Fruit fly (Drosophila melanogaster) whole organism, pupa: ENCODE results near the gene MtnF.

Source experiments
- CG10348 ChIP-seq: fragments of 200-800 bp; sonication (Bioruptor generic); IDR thresholded peaks from 2 replicates; pipeline ENCODE4 v1.3.6; 2022; ENCODE audit warnings: missing biosample characterization, missing genetic modification characterization
- CG13204 ChIP-seq: fragments of 200-800 bp; sonication (Bioruptor generic); optimal IDR thresholded peaks from 2 replicates; lab custom pipeline; 2018; ENCODE audit warnings: missing biosample characterization, mild to moderate bottlenecking, missing genetic modification characterization, moderate library complexity
- CG15710 ChIP-seq: fragments of 200-800 bp; sonication (Bioruptor generic); optimal IDR thresholded peaks from 2 replicates; lab custom pipeline; 2018; ENCODE audit warnings: missing biosample characterization, mild to moderate bottlenecking, missing genetic modification characterization, moderate library complexity
- CG8301 ChIP-seq: fragments of 200-800 bp; sonication (Bioruptor generic); optimal IDR thresholded peaks from 2 replicates; lab custom pipeline; 2018; ENCODE audit warnings: missing biosample characterization, mild to moderate bottlenecking, missing genetic modification characterization
- CG9948 ChIP-seq: fragments of 200-800 bp; sonication (Bioruptor generic); optimal IDR thresholded peaks from 2 replicates; lab custom pipeline; 2018; ENCODE audit warnings: missing biosample characterization, mild to moderate bottlenecking, missing genetic modification characterization, moderate library complexity
- Ets98B ChIP-seq: fragments of 200-800 bp; sonication (Bioruptor generic); IDR thresholded peaks from 2 replicates; pipeline ENCODE4 v1.3.6; 2022; ENCODE audit warnings: missing biosample characterization, missing genetic modification characterization
- fd96Ca ChIP-seq: fragments of 200-800 bp; sonication (Bioruptor generic); IDR thresholded peaks from 3 replicates; pipeline ENCODE4 v1.3.6; 2022; ENCODE audit warnings: missing biosample characterization, missing genetic modification characterization

DNA sequence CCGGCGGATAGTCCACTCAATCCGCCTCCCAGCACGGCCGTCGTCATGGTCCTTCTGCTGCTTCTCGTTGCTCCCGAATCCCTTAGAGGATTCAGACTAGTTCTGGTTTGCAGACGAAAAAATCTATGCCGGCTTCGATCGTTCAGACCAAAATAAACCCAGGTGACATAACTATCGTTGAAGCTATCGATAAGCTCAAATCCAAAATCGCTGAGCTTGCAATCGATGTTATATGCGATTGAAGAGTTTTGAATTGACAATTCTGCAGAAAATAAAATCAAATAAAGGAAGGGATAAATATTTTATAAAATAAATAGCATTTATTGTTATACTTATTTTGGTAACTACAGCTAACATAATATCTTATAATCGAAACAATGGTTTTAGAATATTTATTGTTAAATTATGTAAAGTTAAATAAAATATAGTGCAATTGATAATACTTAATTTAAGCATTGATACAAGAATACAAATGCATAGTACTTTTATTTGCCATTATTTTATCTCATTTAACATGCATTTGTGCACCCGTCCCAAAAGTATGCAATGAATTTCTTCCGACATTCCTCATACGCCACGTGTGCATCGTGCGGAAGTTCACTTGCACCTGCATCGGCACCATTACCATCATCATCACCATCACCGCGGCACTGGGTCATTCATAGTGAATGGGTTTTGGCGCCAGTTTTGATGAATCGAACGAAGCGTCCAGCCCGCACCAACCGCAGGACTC, 26.9 kb upstream of the MtnF start, which contains the start of gene Ppox:
- no peak for TF ChIP-seq CG9948 (tag; lab: Kevin White, UChicago)
- TF ChIP-seq fd96Ca (GFP tag; lab: Robert Waterston, UW) = no peak
- no peak for TF ChIP-seq Ets98B (GFP tag; lab: Robert Waterston, UW)
- no peak for TF ChIP-seq CG15710 (tag; lab: Kevin White, UChicago)
- no peak for TF ChIP-seq CG13204 (GFP tag; lab: Kevin White, UChicago)
- TF ChIP-seq CG10348 (GFP tag; lab: Robert Waterston, UW) = no peak
- no peak for TF ChIP-seq CG8301
